Fruit fly (Drosophila melanogaster) whole organism, embryonic: ENCODE results near the gene PCNA2.

Experiments
- C15 ChIP-seq: fragments of 200-800 bp; sonication (Bioruptor generic); IDR thresholded peaks from 3 replicates; pipeline ENCODE4 v1.3.6; 2022; ENCODE audit warnings: missing biosample characterization, missing genetic modification characterization
- CG10209 ChIP-seq: fragments of 200-800 bp; sonication (Bioruptor generic); optimal IDR thresholded peaks from 3 replicates; lab custom pipeline; 2017; ENCODE audit warnings: missing biosample characterization, mild to moderate bottlenecking, missing genetic modification characterization, missing genetic modification reagents
- CG1024 ChIP-seq: fragments of 200-800 bp; sonication (Bioruptor generic); IDR thresholded peaks from 2 replicates; pipeline ENCODE4 v1.3.6; 2022; ENCODE audit warnings: missing biosample characterization, missing genetic modification characterization
- CG10654 ChIP-seq: fragments of 200-800 bp; sonication (Bioruptor generic); optimal IDR thresholded peaks from 2 replicates; lab custom pipeline; 2016; ENCODE audit warnings: missing biosample characterization, missing genetic modification characterization
- CG11247 ChIP-seq: fragments of 200-800 bp; sonication (Bioruptor generic); IDR thresholded peaks from 2 replicates; pipeline ENCODE4 v1.3.6; 2022; ENCODE audit warnings: missing biosample characterization, missing genetic modification characterization
- CG12104 ChIP-seq: fragments of 200-800 bp; sonication (Bioruptor generic); optimal IDR thresholded peaks from 3 replicates; lab custom pipeline; 2016; ENCODE audit warnings: missing biosample characterization, missing genetic modification characterization
- CG15269 ChIP-seq: fragments of 200-800 bp; sonication (Bioruptor generic); optimal IDR thresholded peaks from 2 replicates; lab custom pipeline; 2018; ENCODE audit warnings: missing biosample characterization, mild to moderate bottlenecking, missing genetic modification characterization, moderate library complexity
- CG15479 ChIP-seq: fragments of 200-800 bp; sonication (Bioruptor generic); optimal IDR thresholded peaks from 3 replicates; lab custom pipeline; 2019; ENCODE audit warnings: missing biosample characterization, mild to moderate bottlenecking, missing genetic modification characterization, moderate library complexity
- CG17361 ChIP-seq: fragments of 200-800 bp; sonication (Bioruptor generic); IDR thresholded peaks from 3 replicates; pipeline ENCODE4 v1.3.6; 2022; ENCODE audit warnings: missing biosample characterization, missing genetic modification characterization
- CG31365 ChIP-seq: fragments of 200-800 bp; sonication (Bioruptor generic); optimal IDR thresholded peaks from 2 replicates; lab custom pipeline; 2018; ENCODE audit warnings: missing biosample characterization, mild to moderate bottlenecking, missing genetic modification characterization
- CG34224 ChIP-seq: fragments of 200-800 bp; sonication (Bioruptor generic); IDR thresholded peaks from 3 replicates; pipeline ENCODE4 v1.3.6; 2022; ENCODE audit warnings: missing biosample characterization, missing genetic modification characterization; ENCODE audit not compliant: partially characterized antibody
- CG6175 ChIP-seq: fragments of 200-800 bp; sonication (Bioruptor generic); IDR thresholded peaks from 3 replicates; pipeline ENCODE4 v1.3.6; 2022; ENCODE audit warnings: missing biosample characterization, missing genetic modification characterization
- CG6854 ChIP-seq: fragments of 200-800 bp; sonication (Bioruptor generic); optimal IDR thresholded peaks from 3 replicates; lab custom pipeline; 2017; ENCODE audit warnings: missing biosample characterization, mild to moderate bottlenecking, missing genetic modification characterization
- CG7839 ChIP-seq: fragments of 200-800 bp; sonication (Bioruptor generic); optimal IDR thresholded peaks from 3 replicates; lab custom pipeline; 2018; ENCODE audit warnings: missing biosample characterization, mild to moderate bottlenecking, missing genetic modification characterization, moderate library complexity
- CG9727 ChIP-seq: fragments of 200-800 bp; sonication (Bioruptor generic); optimal IDR thresholded peaks from 3 replicates; lab custom pipeline; 2017; ENCODE audit warnings: missing biosample characterization, mild to moderate bottlenecking, missing genetic modification characterization
- CG9797 ChIP-seq: fragments of 200-800 bp; sonication (Bioruptor generic); optimal IDR thresholded peaks from 3 replicates; lab custom pipeline; 2018; ENCODE audit warnings: missing biosample characterization, mild to moderate bottlenecking, missing genetic modification characterization
- CG9817 ChIP-seq: fragments of 200-800 bp; sonication (Bioruptor generic); optimal IDR thresholded peaks from 2 replicates; lab custom pipeline; 2018; ENCODE audit warnings: missing biosample characterization, mild to moderate bottlenecking, missing genetic modification characterization, moderate library complexity
- CkIIα-i1 ChIP-seq: fragments of 200-800 bp; sonication (Bioruptor generic); IDR thresholded peaks from 2 replicates; pipeline ENCODE4 v1.3.6; 2022; ENCODE audit warnings: missing biosample characterization, missing genetic modification characterization
- Doc3 ChIP-seq: fragments of 200-800 bp; sonication (Bioruptor generic); IDR thresholded peaks from 3 replicates; pipeline ENCODE4 v1.3.6; 2022; ENCODE audit warnings: missing biosample characterization, missing genetic modification characterization; ENCODE audit not compliant: partially characterized antibody
- Fer2 ChIP-seq: fragments of 200-800 bp; sonication (Bioruptor generic); optimal IDR thresholded peaks from 2 replicates; lab custom pipeline; 2018; ENCODE audit warnings: missing biosample characterization, mild to moderate bottlenecking, missing genetic modification characterization, moderate library complexity
- H2.0 ChIP-seq: fragments of 200-800 bp; sonication (Bioruptor generic); IDR thresholded peaks from 2 replicates; pipeline ENCODE4 v1.3.6; 2022; ENCODE audit warnings: missing biosample characterization, missing genetic modification characterization
- Kr ChIP-seq: fragments of 200-800 bp; sonication (Bioruptor generic); optimal IDR thresholded peaks from 2 replicates; lab custom pipeline; 2017; ENCODE audit warnings: missing biosample characterization, mild to moderate bottlenecking, missing genetic modification characterization
- MESR4 ChIP-seq: fragments of 200-800 bp; sonication (Bioruptor generic); optimal IDR thresholded peaks from 2 replicates; lab custom pipeline; 2018; ENCODE audit warnings: missing biosample characterization, mild to moderate bottlenecking, missing genetic modification characterization, moderate library complexity
- Mad ChIP-seq: fragments of 200-800 bp; sonication (Bioruptor generic); optimal IDR thresholded peaks from 2 replicates; lab custom pipeline; 2016; ENCODE audit warnings: missing biosample characterization, missing genetic modification characterization
- NK7.1 ChIP-seq: fragments of 200-800 bp; sonication (Bioruptor generic); optimal IDR thresholded peaks from 3 replicates; lab custom pipeline; 2016; ENCODE audit warnings: missing biosample characterization, missing genetic modification characterization
- Opbp ChIP-seq: fragments of 200-800 bp; sonication (Bioruptor generic); IDR thresholded peaks from 3 replicates; pipeline ENCODE4 v1.3.6; 2022; ENCODE audit warnings: missing biosample characterization, missing genetic modification characterization; ENCODE audit not compliant: partially characterized antibody
- Rfx ChIP-seq: fragments of 200-800 bp; sonication (Bioruptor generic); IDR thresholded peaks from 2 replicates; pipeline ENCODE4 v1.3.6; 2022; ENCODE audit warnings: missing biosample characterization, missing genetic modification characterization
- Side ChIP-seq: fragments of 200-800 bp; sonication (Bioruptor generic); optimal IDR thresholded peaks from 2 replicates; lab custom pipeline; 2016; ENCODE audit warnings: missing biosample characterization, missing genetic modification characterization
- Taf1 ChIP-seq: fragments of 200-800 bp; sonication (Bioruptor generic); IDR thresholded peaks from 2 replicates; pipeline ENCODE4 v1.3.6; 2022; ENCODE audit warnings: missing biosample characterization, missing genetic modification characterization
- Xrp1 ChIP-seq: fragments of 200-800 bp; sonication (Bioruptor generic); IDR thresholded peaks from 2 replicates; pipeline ENCODE4 v1.3.6; 2022; ENCODE audit warnings: missing biosample characterization, missing genetic modification characterization
- ab ChIP-seq: fragments of 200-800 bp; sonication (Bioruptor generic); optimal IDR thresholded peaks from 2 replicates; lab custom pipeline; 2016; ENCODE audit warnings: missing biosample characterization, missing genetic modification characterization
- ara ChIP-seq: fragments of 200-800 bp; sonication (Bioruptor generic); IDR thresholded peaks from 2 replicates; pipeline ENCODE4 v1.3.6; 2022; ENCODE audit warnings: missing biosample characterization, missing genetic modification characterization
- dpn ChIP-seq, 2 experiments: fragments of 200-800 bp; sonication (Bioruptor generic); optimal IDR thresholded peaks; 3 replicates each; lab custom pipeline; 2016; ENCODE audit warnings: missing biosample characterization in 2 of 2, missing genetic modification characterization in 2 of 2
- ewg ChIP-seq: fragments of 200-800 bp; sonication (Bioruptor generic); optimal IDR thresholded peaks from 3 replicates; lab custom pipeline; 2017; ENCODE audit warnings: mild to moderate bottlenecking, missing biosample characterization, missing genetic modification reagents, missing genetic modification characterization
- gce ChIP-seq: fragments of 200-800 bp; sonication (Bioruptor generic); IDR thresholded peaks from 3 replicates; pipeline ENCODE4 v1.3.6; 2022; ENCODE audit warnings: missing biosample characterization, missing genetic modification characterization
- gsb-n ChIP-seq: fragments of 200-800 bp; sonication (Bioruptor generic); optimal IDR thresholded peaks from 3 replicates; lab custom pipeline; 2018; ENCODE audit warnings: missing biosample characterization, mild to moderate bottlenecking, missing genetic modification characterization
- insv ChIP-seq, 2 experiments: fragments of 200-800 bp; sonication (Bioruptor generic); optimal IDR thresholded peaks; 3 replicates each; lab custom pipeline; 2016 to 2018; ENCODE audit warnings: missing biosample characterization in 2 of 2, missing genetic modification characterization in 2 of 2
- mam ChIP-seq: fragments of 200-800 bp; sonication (Bioruptor generic); optimal IDR thresholded peaks from 3 replicates; lab custom pipeline; 2016; ENCODE audit warnings: missing biosample characterization, missing genetic modification characterization
- nau ChIP-seq: fragments of 200-800 bp; sonication (Bioruptor generic); optimal IDR thresholded peaks from 3 replicates; lab custom pipeline; 2017; ENCODE audit warnings: missing biosample characterization, mild to moderate bottlenecking, missing genetic modification characterization, missing genetic modification reagents
- nerfin-1 ChIP-seq: fragments of 200-800 bp; sonication (Bioruptor generic); optimal IDR thresholded peaks from 3 replicates; lab custom pipeline; 2019; ENCODE audit warnings: missing biosample characterization, mild to moderate bottlenecking, missing genetic modification characterization, moderate library complexity
- odd ChIP-seq: fragments of 200-800 bp; sonication (Bioruptor generic); optimal IDR thresholded peaks from 2 replicates; lab custom pipeline; 2017; ENCODE audit warnings: missing biosample characterization, mild to moderate bottlenecking, missing genetic modification characterization
- p53 ChIP-seq: fragments of 200-800 bp; sonication (Bioruptor generic); optimal IDR thresholded peaks from 2 replicates; lab custom pipeline; 2016; ENCODE audit warnings: missing biosample characterization, missing genetic modification characterization
- repo ChIP-seq: fragments of 200-800 bp; sonication (Bioruptor generic); optimal IDR thresholded peaks from 2 replicates; lab custom pipeline; 2016; ENCODE audit warnings: missing biosample characterization, missing genetic modification characterization
- stc ChIP-seq: fragments of 200-800 bp; sonication (Bioruptor generic); IDR thresholded peaks from 2 replicates; pipeline ENCODE4 v1.3.6; 2022; ENCODE audit warnings: missing biosample characterization, missing genetic modification characterization
- trh ChIP-seq: fragments of 200-800 bp; sonication (Bioruptor generic); optimal IDR thresholded peaks from 2 replicates; lab custom pipeline; 2016; ENCODE audit warnings: missing biosample characterization, missing genetic modification characterization
- twi ChIP-seq: fragments of 200-800 bp; optimal IDR thresholded peaks from 2 replicates; lab custom pipeline; 2019; ENCODE audit warnings: missing biosample characterization, mild to moderate bottlenecking, missing genetic modification characterization, moderate library complexity
- vnd ChIP-seq: fragments of 200-800 bp; sonication (Bioruptor generic); IDR thresholded peaks from 3 replicates; pipeline ENCODE4 v1.3.6; 2022; ENCODE audit warnings: missing biosample characterization, missing genetic modification characterization; ENCODE audit not compliant: partially characterized antibody
- wek ChIP-seq: fragments of 200-800 bp; sonication (Bioruptor generic); optimal IDR thresholded peaks from 3 replicates; lab custom pipeline; 2018; ENCODE audit warnings: missing biosample characterization, mild to moderate bottlenecking, missing genetic modification characterization, moderate library complexity
- yki ChIP-seq: fragments of >200 bp; optimal IDR thresholded peaks from 3 replicates; lab custom pipeline; 2018
- z ChIP-seq: fragments of 200-800 bp; sonication (Bioruptor generic); IDR thresholded peaks from 3 replicates; pipeline ENCODE4 v1.3.6; 2022; ENCODE audit warnings: missing biosample characterization, missing genetic modification characterization

Gene PCNA2

DNA sequence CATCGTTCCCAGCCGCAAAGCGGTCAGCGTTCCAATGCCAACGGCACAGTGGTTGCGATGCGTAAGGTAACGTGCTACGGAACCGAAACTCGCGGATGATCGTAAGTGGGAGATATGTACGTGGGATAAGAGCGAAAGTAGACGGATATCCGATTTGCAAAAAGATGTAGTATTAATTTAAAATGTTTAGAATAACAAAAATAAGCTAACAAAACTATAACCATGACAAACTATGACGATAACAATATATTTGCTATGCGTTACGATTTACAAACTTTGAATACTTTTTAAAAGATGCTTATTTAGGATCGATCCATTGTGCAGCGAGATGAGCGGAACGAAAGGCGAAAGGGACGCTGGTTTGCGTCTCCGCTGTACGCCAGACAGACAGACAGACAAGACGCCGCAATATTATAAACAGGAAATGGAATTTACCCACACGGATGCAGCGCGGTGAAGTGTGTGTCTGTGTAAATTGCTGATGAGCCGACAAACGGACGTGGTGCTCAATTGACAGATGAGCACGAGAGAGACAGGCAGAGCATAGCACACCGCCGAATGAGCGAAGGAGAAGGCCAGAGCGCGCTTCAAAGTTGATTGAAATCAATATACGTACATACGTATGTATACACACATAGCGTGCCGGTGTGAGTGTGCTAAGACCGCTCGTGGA, 8.0 kb downstream of the PCNA2 start (continued):
- TF ChIP-seq CG9727 (peak; percentile 98), CG15269 (peak; percentile 97), twi (tag; lab: Kevin White, UChicago) (peak; percentile 88), gce (GFP tag; lab: Robert Waterston, UW) (peak; percentile 57), CG6175 (GFP tag; lab: Robert Waterston, UW) (no peak; the same call in 1 of the 3 replicates), CG7839 (tag; lab: Kevin White, UChicago) (peak; percentile 98), repo (peak; percentile 94), CG9797 (GFP tag; lab: Kevin White, UChicago) (peak; percentile 51), CG6854 (GFP tag; lab: Kevin White, UChicago) (peak; percentile 91), CG11247 (GFP tag; lab: Robert Waterston, UW) (peak; percentile 84), stc (GFP tag; lab: Robert Waterston, UW) (peak; percentile 94), CkIIα-i1 (peak; percentile 80; the same call in 1 of the 2 replicates), CG31365 (peak; percentile 75), vnd (GFP tag; lab: Robert Waterston, UW) (no peak), gsb-n (tag; lab: Kevin White, UChicago) (peak; percentile 96), Rfx (peak; percentile 96), Mad (GFP tag; lab: Kevin White, UChicago) (peak; percentile 96), Fer2 (tag; lab: Kevin White, UChicago) (peak; percentile 83), CG15479 (GFP tag; lab: Kevin White, UChicago) (peak; percentile 77), nerfin-1 (tag; lab: Kevin White, UChicago) (peak; percentile 80), CG1024 (GFP tag; lab: Robert Waterston, UW) (peak; percentile 68), wek (peak; percentile 64), CG9817 (peak; percentile 92), insv (GFP tag; optimal IDR thresholded peaks at IDR 0.05; lab: Kevin White, UChicago) (peak; percentile 67 to 85), ara (GFP tag; lab: Robert Waterston, UW) (peak; percentile 85), CG34224 (GFP tag; lab: Robert Waterston, UW) (no peak; the same call in 1 of the 3 replicates), C15 (peak; percentile 90), Xrp1 (GFP tag; lab: Robert Waterston, UW) (peak; percentile 94), Taf1 (GFP tag; lab: Robert Waterston, UW) (peak; percentile 87), yki (lab: Kevin White, UChicago) (peak; percentile 60), mam (GFP tag; lab: Kevin White, UChicago) (peak; percentile 98), CG17361 (peak; percentile 99), Kr (GFP tag; lab: Kevin White, UChicago) (no peak), MESR4 (GFP tag; lab: Kevin White, UChicago) (no peak), odd (GFP tag; lab: Kevin White, UChicago) (peak; percentile 90), trh (peak; percentile 96), Opbp (GFP tag; lab: Robert Waterston, UW) (no peak), nau (GFP tag; lab: Kevin White, UChicago) (peak; percentile 91), NK7.1 (GFP tag; lab: Kevin White, UChicago) (peak; percentile 96), Doc3 (peak; percentile 44; the same call in 2 of the 3 replicates), dpn (GFP tag; optimal IDR thresholded peaks at IDR 0.05; lab: Kevin White, UChicago) (peak; percentile 97 to 98), ewg (GFP tag; lab: Kevin White, UChicago) (peak; percentile 66), Side (GFP tag; lab: Kevin White, UChicago) (peak; percentile 95), CG12104 (GFP tag; lab: Kevin White, UChicago) (peak; percentile 96), ab (GFP tag; lab: Kevin White, UChicago) (peak; percentile 54), H2.0 (GFP tag; lab: Robert Waterston, UW) (peak; percentile 90), z (GFP tag; lab: Robert Waterston, UW) (peak; percentile 87), p53 (GFP tag; lab: Kevin White, UChicago) (peak; percentile 91), CG10209 (GFP tag; lab: Kevin White, UChicago) (peak; percentile 99), CG10654 (GFP tag; lab: Kevin White, UChicago) (peak; percentile 96)
